Worm (Caenorhabditis elegans) whole organism, young adult: ENCODE results near the gene cgt-1.

Experiments used
- B0261.1 ChIP-seq: sonication (generic microtip); optimal IDR thresholded peaks from 2 replicates; lab custom pipeline; 2016; ENCODE audit warnings: mild to moderate bottlenecking, missing genetic modification characterization, moderate library complexity, missing compliant biosample characterization
- F49E8.2 ChIP-seq: sonication (generic microtip); optimal IDR thresholded peaks from 3 replicates; lab custom pipeline; 2017; ENCODE audit warnings: missing genetic modification characterization, mild to moderate bottlenecking, missing compliant biosample characterization, antibody characterized with exemption, moderate library complexity; ENCODE audit not compliant: insufficient read depth
- bed-2 ChIP-seq: fragments of 200-800 bp; sonication (Bioruptor generic); IDR thresholded peaks from 2 replicates; pipeline ENCODE4 v1.3.6; 2022; ENCODE audit warnings: missing genetic modification reagents, missing genetic modification characterization, missing compliant biosample characterization
- cebp-1 ChIP-seq, 2 experiments: fragments of 200-800 bp in 1 of 2; sonication (Bioruptor generic) in 1 of 2; sonication (generic microtip) in 1 of 2; IDR thresholded peaks in 1 of 2; optimal IDR thresholded peaks in 1 of 2; 2 replicates each; pipeline versions ENCODE4 v1.3.6 to Lab custom; 2017 to 2022; ENCODE audit warnings: missing compliant biosample characterization in 2 of 2, missing genetic modification characterization in 2 of 2, mild to moderate bottlenecking in 1 of 2, missing genetic modification reagents in 1 of 2, moderate library complexity in 1 of 2
- dpl-1 ChIP-seq: fragments of 150-350 bp; optimal IDR thresholded peaks from 2 replicates; lab custom pipeline; 2014; ENCODE audit warnings: missing biosample characterization, missing genetic modification reagents, missing genetic modification characterization
- fkh-3 ChIP-seq: sonication (generic microtip); optimal IDR thresholded peaks from 2 replicates; lab custom pipeline; 2016; ENCODE audit warnings: mild to moderate bottlenecking, missing genetic modification characterization, missing compliant biosample characterization
- mxl-1 ChIP-seq: sonication (generic microtip); optimal IDR thresholded peaks from 2 replicates; lab custom pipeline; 2016; ENCODE audit warnings: missing genetic modification characterization, missing compliant biosample characterization
- pha-4 ChIP-seq: fragments of 150-350 bp; sonication (generic microtip); optimal IDR thresholded peaks from 2 replicates; lab custom pipeline; 2014; ENCODE audit warnings: missing biosample characterization, missing genetic modification reagents, missing genetic modification characterization
- rpc-1 ChIP-seq, 2 experiments: fragments of 150-350 bp in 1 of 2; sonication (generic microtip) in 1 of 2; optimal IDR thresholded peaks; 2 replicates each; lab custom pipeline; 2014 to 2018; ENCODE audit warnings: missing biosample characterization in 1 of 2, missing genetic modification characterization in 1 of 2, missing genetic modification reagents in 1 of 2, missing genotype in 1 of 2
- snpc-4 ChIP-seq, 5 experiments: fragments of 150-350 bp in 1 of 5; sonication (generic microtip) in 4 of 5; optimal IDR thresholded peaks; 2 replicates each; lab custom pipeline; 2014 to 2018; ENCODE audit warnings: missing genetic modification characterization in 5 of 5, missing biosample characterization in 3 of 5, antibody characterized with exemption in 2 of 5, mild to moderate bottlenecking in 2 of 5, missing compliant biosample characterization in 2 of 5, missing genotype in 2 of 5, moderate library complexity in 2 of 5, missing genetic modification reagents in 1 of 5
- unc-62 ChIP-seq: fragments of 150-350 bp; optimal IDR thresholded peaks from 2 replicates; lab custom pipeline; 2014; ENCODE audit warnings: missing biosample characterization, missing genetic modification reagents, missing genetic modification characterization

DNA sequence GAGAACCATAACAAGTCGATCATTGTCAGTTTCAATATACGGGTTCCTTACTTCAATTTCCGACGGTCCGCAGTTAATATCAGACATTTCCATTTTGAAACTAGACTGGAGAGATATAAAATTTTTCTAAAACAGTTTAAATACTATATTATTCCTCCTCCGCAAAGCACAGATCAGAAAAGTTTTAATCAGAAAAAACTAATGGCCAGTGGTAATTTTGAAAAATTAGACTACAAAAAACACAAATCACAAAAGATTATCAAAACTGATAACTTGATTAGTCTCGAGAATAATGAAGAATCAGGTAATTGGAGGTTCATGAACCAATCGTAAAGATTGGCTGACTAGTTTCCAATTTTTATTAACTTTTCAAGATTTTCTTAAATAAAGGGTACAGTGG, 2.7 kb downstream of the cgt-1 start, which contains the start of gene T06C12.9:
- no peak for TF ChIP-seq F49E8.2 (tag; lab: Kevin White, UChicago)
- TF ChIP-seq snpc-4 (GFP tag; optimal IDR thresholded peaks at IDR 0.05; lab: Kevin White, UChicago): no peak
- TF ChIP-seq snpc-4 (tag; optimal IDR thresholded peaks at IDR 0.05; lab: Kevin White, UChicago): no peak
- no peak for TF ChIP-seq bed-2 (GFP tag; lab: Robert Waterston, UW)
- no peak for TF ChIP-seq rpc-1 (optimal IDR thresholded peaks at IDR 0.05; lab: Kevin White, UChicago)
- no peak for TF ChIP-seq rpc-1 (tag; optimal IDR thresholded peaks at IDR 0.05; lab: Kevin White, UChicago)
- no peak for TF ChIP-seq mxl-1 (tag; lab: Kevin White, UChicago)
- TF ChIP-seq unc-62 (GFP tag; lab: Kevin White, UChicago): no peak
- no peak for TF ChIP-seq pha-4 (tag; lab: Kevin White, UChicago)
- no peak for TF ChIP-seq B0261.1 (tag; lab: Kevin White, UChicago)
- TF ChIP-seq cebp-1 (GFP tag; IDR thresholded peaks at IDR 0.05; lab: Robert Waterston, UW): no peak
- TF ChIP-seq cebp-1 (tag; optimal IDR thresholded peaks at IDR 0.05; lab: Kevin White, UChicago): no peak
- no peak for TF ChIP-seq dpl-1 (GFP tag; lab: Kevin White, UChicago)
- no peak for TF ChIP-seq fkh-3 (tag; lab: Kevin White, UChicago)
